Worm (Caenorhabditis elegans) whole organism, L1 larva: ENCODE measurements around the gene dgk-2.

Experiments
- ama-1 ChIP-seq: fragments of 150-350 bp; optimal IDR thresholded peaks from 2 replicates; lab custom pipeline; 2014
- egl-27 ChIP-seq, 2 experiments: fragments of 150-350 bp in 1 of 2; sonication (generic microtip); optimal IDR thresholded peaks; 3 replicates each; lab custom pipeline; 2017 to 2018; ENCODE audit warnings: missing biosample characterization in 2 of 2, missing genetic modification characterization in 2 of 2, missing genetic modification reagents in 2 of 2
- lin-14 ChIP-seq: fragments of 200-800 bp; sonication (Bioruptor generic); optimal IDR thresholded peaks from 2 replicates; lab custom pipeline; 2018; ENCODE audit warnings: mild to moderate bottlenecking, missing genetic modification characterization, moderate library complexity, missing compliant biosample characterization
- lin-39 ChIP-seq: fragments of 150-350 bp; optimal IDR thresholded peaks from 2 replicates; lab custom pipeline; 2014; ENCODE audit warnings: missing biosample characterization, missing genetic modification reagents, missing genetic modification characterization
- lir-3 ChIP-seq: sonication (generic microtip); optimal IDR thresholded peaks from 2 replicates; lab custom pipeline; 2016; ENCODE audit warnings: mild to moderate bottlenecking, missing genetic modification characterization, moderate library complexity, missing compliant biosample characterization; ENCODE audit not compliant: poor library complexity
- nhr-12 ChIP-seq: sonication (generic microtip); optimal IDR thresholded peaks from 2 replicates; lab custom pipeline; 2017; ENCODE audit warnings: missing biosample characterization, missing genetic modification characterization
- nhr-28 ChIP-seq: fragments of 150-350 bp; optimal IDR thresholded peaks from 2 replicates; lab custom pipeline; 2014; ENCODE audit warnings: missing biosample characterization, missing genetic modification characterization
- skn-1 ChIP-seq: fragments of 150-350 bp; optimal IDR thresholded peaks from 2 replicates; lab custom pipeline; 2014; ENCODE audit warnings: missing biosample characterization, missing genetic modification characterization

ce11 chrX:4493439-4494006 is 10.7 kb downstream of the dgk-2 start:
- TF ChIP-seq nhr-12 (tag; lab: Kevin White, UChicago), result no peak
- TF ChIP-seq skn-1 (tag; lab: Kevin White, UChicago), result no peak
- TF ChIP-seq lin-39 (tag; lab: Kevin White, UChicago), result no peak
- no peak for TF ChIP-seq ama-1 (lab: Kevin White, UChicago)
- TF ChIP-seq egl-27 (tag; optimal IDR thresholded peaks at IDR 0.05; lab: Kevin White, UChicago), result no peak
- no peak for TF ChIP-seq nhr-28
- TF ChIP-seq lir-3 (tag; lab: Kevin White, UChicago), result no peak
- TF ChIP-seq lin-14 (GFP tag; lab: Kevin White, UChicago), result no peak
